Worm (Caenorhabditis elegans): ENCODE measurements around the gene fahd-1.

ce11 chrIII:7891573-7892306, at the start of gene fahd-1, which contains the start of gene ZK688.5:
- TF ChIP-seq ztf-23 (GFP tag; IDR thresholded peaks at IDR 0.05) = 0 out of 2 replicates have a peak, but pooled peaks have one; percentile 51
- TF ChIP-seq ztf-29 (GFP tag; IDR thresholded peaks at IDR 0.05) = no peak
- TF ChIP-seq ref-1 (GFP tag; conservative IDR thresholded peaks at IDR 0.05) = no peak
- TF ChIP-seq T22C8.4 (GFP tag; IDR thresholded peaks at IDR 0.05) = no peak
- TF ChIP-seq flt-1 (GFP tag; IDR thresholded peaks at IDR 0.05) = no peak

All from whole organism, midembryonic.